Fruit fly (Drosophila melanogaster): Measurements from ENCODE around the gene Fur1.

The Fur1 gene

dm6 chr3R:25472635-25473552, at the start of gene Fur1, which contains the start of gene Vps33B (continued):
- TF ChIP-seq CG13775 (GFP tag; optimal IDR thresholded peaks at IDR 0.05): peak; percentile 99
- peak; percentile 53 for TF ChIP-seq MESR4 (GFP tag; optimal IDR thresholded peaks at IDR 0.05)
- TF ChIP-seq gsb-n (tag; optimal IDR thresholded peaks at IDR 0.05): peak; percentile 94
- peak; percentile 98 for TF ChIP-seq CG8089 (GFP tag; optimal IDR thresholded peaks at IDR 0.05)
- TF ChIP-seq cas (GFP tag; IDR thresholded peaks at IDR 0.05): peak; percentile 82
- TF ChIP-seq PHDP (tag; optimal IDR thresholded peaks at IDR 0.05): peak; percentile 96
- TF ChIP-seq CG12942 (GFP tag; optimal IDR thresholded peaks at IDR 0.05): peak; percentile 98
- TF ChIP-seq NC2α (GFP tag; optimal IDR thresholded peaks at IDR 0.05): peak; percentile 98
- TF ChIP-seq sens-2 (GFP tag; IDR thresholded peaks at IDR 0.05): peak; percentile 84
- peak; percentile 97 for TF ChIP-seq Hmr (GFP tag; optimal IDR thresholded peaks at IDR 0.05)
- peak; percentile 98 for TF ChIP-seq pum (GFP tag; optimal IDR thresholded peaks at IDR 0.05)
- no peak for TF ChIP-seq br (optimal IDR thresholded peaks at IDR 0.05)
- peak; percentile 88 for TF ChIP-seq CG32767 (GFP tag; IDR thresholded peaks at IDR 0.05)
- TF ChIP-seq cwo (GFP tag; optimal IDR thresholded peaks at IDR 0.05): peak; percentile 91
- TF ChIP-seq esg (GFP tag; conservative IDR thresholded peaks at IDR 0.05): peak; percentile 93
- TF ChIP-seq lmd (GFP tag; IDR thresholded peaks at IDR 0.05): peak; percentile 96
- peak; percentile 92 for TF ChIP-seq CG4730 (GFP tag; IDR thresholded peaks at IDR 0.05)
- TF ChIP-seq hth (optimal IDR thresholded peaks at IDR 0.05): no peak
- peak; percentile 98 for TF ChIP-seq CHES-1-like (GFP tag; optimal IDR thresholded peaks at IDR 0.05)
- TF ChIP-seq so (GFP tag; IDR thresholded peaks at IDR 0.05): peak; percentile 94
- peak; percentile 83 for TF ChIP-seq CG17912 (GFP tag; optimal IDR thresholded peaks at IDR 0.05)
- peak; percentile 74 for TF ChIP-seq bowl (GFP tag; IDR thresholded peaks at IDR 0.05)
- peak; percentile 92; the same call in 1 of the 3 replicates for TF ChIP-seq CG3726 (GFP tag; IDR thresholded peaks at IDR 0.05)
- TF ChIP-seq CG2712 (tag; optimal IDR thresholded peaks at IDR 0.05): peak; percentile 98
- peak; percentile 97 for TF ChIP-seq CG18476 (GFP tag; optimal IDR thresholded peaks at IDR 0.05)
- TF ChIP-seq Ptx1 (GFP tag; IDR thresholded peaks at IDR 0.05): peak; percentile 96
- peak; percentile 96 for TF ChIP-seq CG1233 (GFP tag; optimal IDR thresholded peaks at IDR 0.05)
- peak; percentile 100 for TF ChIP-seq Med (GFP tag)
- TF ChIP-seq CG12236 (GFP tag; optimal IDR thresholded peaks at IDR 0.05): peak; percentile 97
- peak; percentile 78 for TF ChIP-seq CG10321 (GFP tag; IDR thresholded peaks at IDR 0.05)
- peak; percentile 89 for TF ChIP-seq CG2116 (GFP tag; optimal IDR thresholded peaks at IDR 0.05)
- TF ChIP-seq CG32532 (GFP tag; IDR thresholded peaks at IDR 0.05): peak; percentile 95
- TF ChIP-seq CG6689 (GFP tag; IDR thresholded peaks at IDR 0.05): peak; percentile 100
- peak; percentile 98 for TF ChIP-seq CG17829 (tag; optimal IDR thresholded peaks at IDR 0.05)
- TF ChIP-seq hb (GFP tag; IDR thresholded peaks at IDR 0.05; ENCODE audit: partially characterized antibody): peak; percentile 76; the same call in 2 of the 3 replicates
- TF ChIP-seq Dll (GFP tag; IDR thresholded peaks at IDR 0.05; ENCODE audit: partially characterized antibody): peak; percentile 85
- TF ChIP-seq pb (GFP tag; optimal IDR thresholded peaks at IDR 0.05): peak; percentile 96
- TF ChIP-seq Max (GFP tag; optimal IDR thresholded peaks at IDR 0.05): peak; percentile 99
- peak; percentile 95 for TF ChIP-seq dysf (GFP tag; IDR thresholded peaks at IDR 0.05)
- TF ChIP-seq Sin3A (optimal IDR thresholded peaks at IDR 0.05): peak; percentile 86
- peak; percentile 87 for TF ChIP-seq gce (GFP tag; IDR thresholded peaks at IDR 0.05)
- TF ChIP-seq YL-1 (GFP tag; optimal IDR thresholded peaks at IDR 0.05): peak; percentile 93
- TF ChIP-seq Bgb (GFP tag; IDR thresholded peaks at IDR 0.05; ENCODE audit: partially characterized antibody): peak; percentile 90
- peak; percentile 73 for TF ChIP-seq CG14860 (GFP tag; IDR thresholded peaks at IDR 0.05; ENCODE audit: partially characterized antibody)
- TF ChIP-seq Chrac-16 (GFP tag; optimal IDR thresholded peaks at IDR 0.05): peak; percentile 98
- peak; percentile 94 for TF ChIP-seq ase (GFP tag; IDR thresholded peaks at IDR 0.05)
- TF ChIP-seq stwl (tag; optimal IDR thresholded peaks at IDR 0.05): peak; percentile 60
- peak; percentile 93 for TF ChIP-seq CG15011 (GFP tag; optimal IDR thresholded peaks at IDR 0.05)
- TF ChIP-seq NC2β (GFP tag; optimal IDR thresholded peaks at IDR 0.05): peak; percentile 97
- peak; percentile 99 for TF ChIP-seq CG4424 (GFP tag; optimal IDR thresholded peaks at IDR 0.05)
